Worm (Caenorhabditis elegans) whole organism, late embryonic: ENCODE measurements around the gene F16H6.8.

Source experiments
- dmd-4 ChIP-seq: sonication (generic microtip); optimal IDR thresholded peaks from 2 replicates; lab custom pipeline; 2016; ENCODE audit warnings: borderline replicate concordance, missing genetic modification characterization, missing compliant biosample characterization
- nhr-11 ChIP-seq: fragments of 150-350 bp; optimal IDR thresholded peaks from 2 replicates; lab custom pipeline; 2014; ENCODE audit warnings: missing biosample characterization, missing genetic modification characterization
- nhr-232 ChIP-seq: sonication (generic microtip); optimal IDR thresholded peaks from 2 replicates; lab custom pipeline; 2016; ENCODE audit warnings: missing genetic modification characterization, missing compliant biosample characterization
- pag-3 ChIP-seq: sonication (generic microtip); optimal IDR thresholded peaks from 2 replicates; lab custom pipeline; 2016; ENCODE audit warnings: missing compliant biosample characterization, missing genetic modification characterization, borderline replicate concordance
- syd-9 ChIP-seq: sonication (generic microtip); optimal IDR thresholded peaks from 2 replicates; lab custom pipeline; 2016; ENCODE audit warnings: mild to moderate bottlenecking, missing genetic modification characterization, moderate library complexity, missing compliant biosample characterization

ce11 chrV:18171568-18171967, 44.5 kb downstream of the F16H6.8 start, which contains the start of gene C14A6.8:
- no peak for TF ChIP-seq pag-3 (tag; lab: Kevin White, UChicago)
- TF ChIP-seq nhr-11 (tag; lab: Kevin White, UChicago): no peak
- no peak for TF ChIP-seq nhr-232 (tag; lab: Kevin White, UChicago)
- no peak for TF ChIP-seq dmd-4 (tag; lab: Kevin White, UChicago)
- TF ChIP-seq syd-9 (tag; lab: Kevin White, UChicago): no peak
